Fruit fly (Drosophila melanogaster) whole organism: ENCODE measurements around the gene CG5273.

Experiments
- CG8478 ChIP-seq: fragments of >200 bp; optimal IDR thresholded peaks from 2 replicates; lab custom pipeline; 2018; ENCODE audit warnings: inconsistent platforms
- EcR ChIP-seq, 2 experiments: fragments of >200 bp; optimal IDR thresholded peaks; 2 replicates each; lab custom pipeline; 2017; ENCODE audit warnings: missing biosample characterization in 2 of 2, missing genetic modification characterization in 2 of 2, missing genetic modification reagents in 2 of 2

DNA sequence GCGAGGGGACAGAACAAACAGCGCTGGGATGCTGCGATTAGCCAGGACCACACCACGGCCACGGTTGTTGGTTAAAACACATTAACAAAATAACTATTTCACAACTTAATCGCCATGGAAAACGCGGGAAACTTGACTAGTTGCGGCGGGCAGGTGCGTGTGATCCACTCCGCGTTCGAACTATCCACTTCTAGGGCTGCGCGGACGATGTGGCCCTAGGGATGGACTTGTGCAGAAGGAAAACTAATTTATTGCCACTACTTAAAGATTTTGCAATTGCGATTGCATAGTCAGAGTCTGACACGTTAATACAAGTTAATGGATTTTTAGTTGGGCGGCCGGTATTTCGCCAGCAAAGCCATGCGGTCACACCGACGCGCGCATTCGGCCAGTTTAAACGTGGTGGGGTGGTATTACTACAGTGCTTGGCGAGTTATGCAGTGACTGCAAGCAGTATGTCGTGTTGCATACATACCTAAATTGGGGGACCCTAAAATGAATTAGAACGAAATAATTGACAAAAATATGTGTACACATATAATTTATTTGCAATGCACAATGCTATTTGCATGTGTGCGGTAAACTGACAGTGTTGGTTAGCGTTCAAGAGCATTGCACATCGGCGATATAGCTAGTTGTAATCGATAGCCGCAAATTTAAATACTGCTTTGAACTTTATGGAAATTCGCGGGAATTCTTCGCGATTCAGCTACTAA lies 41.9 kb downstream of the CG5273 start, which contains the start of gene Rbf:
- no peak for TF ChIP-seq EcR (GFP tag; optimal IDR thresholded peaks at IDR 0.05; lab: Kevin White, UChicago)
- no peak for TF ChIP-seq CG8478
